Worm (Caenorhabditis elegans): ENCODE results near the gene T10C6.7.

DNA sequence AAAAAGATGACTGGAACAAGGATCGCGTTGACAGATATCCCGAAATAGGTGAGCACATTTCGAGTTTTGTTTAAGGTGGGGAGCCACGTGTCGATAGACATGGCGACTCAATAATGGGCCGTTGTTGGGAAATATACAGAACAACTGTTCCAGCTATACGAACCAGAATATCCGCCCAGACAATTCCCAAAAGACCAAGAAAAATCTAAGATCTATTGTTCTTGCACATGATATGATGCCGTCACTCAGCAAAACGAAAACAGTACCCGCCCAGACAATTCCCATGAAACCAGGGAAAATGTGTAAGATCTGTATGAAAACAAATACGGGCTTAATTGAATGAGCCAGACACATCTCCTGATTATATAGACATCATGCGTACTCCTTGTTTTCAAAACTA is 24.0 kb downstream of the T10C6.7 start, which contains the start of gene str-231:
- no peak for TF ChIP-seq R02D3.7 (tag; optimal IDR thresholded peaks at IDR 0.05)
- no peak for TF ChIP-seq lin-39 (tag; optimal IDR thresholded peaks at IDR 0.05)
- no peak for TF ChIP-seq nhr-11 (tag; optimal IDR thresholded peaks at IDR 0.05)
- TF ChIP-seq elt-1 (tag; optimal IDR thresholded peaks at IDR 0.05): no peak
- TF ChIP-seq mab-5 (tag; optimal IDR thresholded peaks at IDR 0.05): no peak
- no peak for TF ChIP-seq nhr-12 (tag; optimal IDR thresholded peaks at IDR 0.05)
- TF ChIP-seq egl-27 (tag; optimal IDR thresholded peaks at IDR 0.05): no peak
- TF ChIP-seq nhr-77 (tag; optimal IDR thresholded peaks at IDR 0.05): no peak
- TF ChIP-seq ama-1 (optimal IDR thresholded peaks at IDR 0.05): no peak
- no peak for TF ChIP-seq unc-62 (GFP tag; optimal IDR thresholded peaks at IDR 0.05)
- no peak for TF ChIP-seq unc-39 (tag; optimal IDR thresholded peaks at IDR 0.05)
- TF ChIP-seq gmeb-1 (tag; optimal IDR thresholded peaks at IDR 0.05): no peak
- TF ChIP-seq ztf-4 (tag; optimal IDR thresholded peaks at IDR 0.05): no peak
- no peak for TF ChIP-seq nhr-237 (tag; optimal IDR thresholded peaks at IDR 0.05)
